Worm (Caenorhabditis elegans): Measurements from ENCODE around the gene dsl-7.
A peak's percentile ranks its signal among the peaks of the same experiment; 100 is the strongest.

The dsl-7 gene

DNA sequence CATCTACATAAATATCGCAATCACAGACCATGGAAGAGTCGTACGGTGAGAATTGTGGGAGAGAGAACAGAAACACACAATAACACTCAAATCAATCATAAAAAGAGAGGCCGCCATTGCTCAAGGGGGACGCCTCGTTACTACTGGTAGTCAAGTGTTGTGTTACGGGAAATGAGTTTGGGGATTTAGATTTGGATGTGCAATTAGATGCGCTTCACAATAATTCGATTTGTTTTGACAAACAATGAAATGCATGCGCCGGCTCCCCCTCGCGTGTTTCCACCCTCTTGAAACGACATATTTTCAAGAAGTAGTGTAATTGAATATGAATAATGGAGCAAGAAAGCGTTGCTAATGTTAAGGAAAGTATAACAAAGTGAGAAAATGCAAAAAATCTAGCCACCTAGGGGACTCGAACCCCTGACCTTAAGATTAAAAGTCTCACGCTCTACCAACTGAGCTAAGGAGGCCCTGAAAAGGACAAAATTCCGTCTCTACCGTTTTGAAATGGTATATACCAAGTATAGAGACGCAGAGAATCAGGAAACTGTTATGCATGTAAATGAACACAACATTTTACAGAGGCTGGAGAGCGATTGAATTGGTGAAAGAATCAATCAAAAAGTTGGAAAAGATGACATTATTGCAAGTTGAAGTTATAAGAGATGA is 33.8 kb downstream of the dsl-7 start (continued):
- TF ChIP-seq ztf-3 (GFP tag; optimal IDR thresholded peaks at IDR 0.05): no peak
- no peak for TF ChIP-seq nfya-2 (GFP tag; IDR thresholded peaks at IDR 0.05)
- TF ChIP-seq ceh-40 (GFP tag; IDR thresholded peaks at IDR 0.05): no peak
- no peak for TF ChIP-seq xnd-1 (tag; optimal IDR thresholded peaks at IDR 0.05)
- TF ChIP-seq ama-1 (optimal IDR thresholded peaks at IDR 0.05): no peak
- TF ChIP-seq ama-1 (GFP tag; optimal IDR thresholded peaks at IDR 0.05): no peak
- TF ChIP-seq ccch-3 (GFP tag; optimal IDR thresholded peaks at IDR 0.05): no peak
- TF ChIP-seq Y53G8AR.9 (GFP tag; conservative IDR thresholded peaks at IDR 0.05): no peak
- no peak for TF ChIP-seq egrh-3 (GFP tag; IDR thresholded peaks at IDR 0.05)
- no peak for TF ChIP-seq nhr-27 (tag; optimal IDR thresholded peaks at IDR 0.05)
- no peak for TF ChIP-seq sptf-2 (GFP tag; optimal IDR thresholded peaks at IDR 0.05)
- TF ChIP-seq ztf-22 (GFP tag; optimal IDR thresholded peaks at IDR 0.05): no peak
- peak; percentile 36 for TF ChIP-seq ztf-18 (tag; optimal IDR thresholded peaks at IDR 0.05)
- no peak for TF ChIP-seq Y53F4B.3 (GFP tag; IDR thresholded peaks at IDR 0.05)

DNA sequence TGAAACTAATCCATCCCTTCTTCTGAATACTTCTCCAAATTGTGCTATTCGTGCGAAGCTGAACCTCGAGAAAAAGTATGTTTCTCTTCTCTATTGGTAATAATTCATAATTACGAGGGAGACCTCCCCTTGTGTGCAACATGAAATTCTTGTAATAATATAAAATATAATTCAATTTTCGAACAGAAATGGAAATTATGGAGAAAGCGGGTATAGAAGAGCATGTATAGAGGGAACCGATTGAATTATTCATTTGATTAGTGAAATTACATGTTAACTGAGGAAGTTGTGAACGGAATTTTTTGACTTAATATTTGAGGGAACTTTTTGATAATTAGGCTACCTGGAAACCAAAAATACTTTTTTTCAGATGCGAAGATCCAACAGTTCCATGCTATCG is 35.9 kb downstream of the dsl-7 start:
- TF ChIP-seq F49E8.2 (tag; optimal IDR thresholded peaks at IDR 0.05; ENCODE audit: insufficient read depth): no peak

DNA sequence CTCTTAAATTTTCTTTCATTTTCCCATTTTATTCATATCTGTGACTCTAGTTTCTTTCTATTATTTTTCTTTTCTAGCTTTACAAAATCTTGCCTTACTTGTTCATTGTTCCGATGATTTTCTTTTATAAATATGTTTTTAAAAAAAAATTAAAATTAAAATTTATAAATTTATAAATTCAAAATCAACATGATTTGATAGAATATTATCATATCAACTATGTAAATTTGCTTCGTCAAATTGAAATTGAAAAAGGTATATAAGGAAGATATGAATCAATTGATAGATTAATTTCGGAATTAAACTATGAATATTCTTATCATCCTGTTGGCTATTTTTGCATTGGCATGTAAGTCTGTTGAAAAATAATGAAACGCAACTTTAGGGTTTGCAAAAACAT is 40.3 kb downstream of the dsl-7 start, which contains the start of gene W07G4.1:
Gene W07G4.1 (plus strand): TSS at position 301 of the 400 bp plus-strand sequence.
- TF ChIP-seq ztf-3 (GFP tag; optimal IDR thresholded peaks at IDR 0.05) (no peak), hrde-1 (tag; optimal IDR thresholded peaks at IDR 0.05; ENCODE audit: borderline replicate concordance) (no peak), nhr-80 (tag; optimal IDR thresholded peaks at IDR 0.05) (no peak), dpff-1 (tag; optimal IDR thresholded peaks at IDR 0.05) (no peak), T26A5.8 (tag; optimal IDR thresholded peaks at IDR 0.05) (no peak), die-1 (tag; optimal IDR thresholded peaks at IDR 0.05) (no peak), lir-1 (GFP tag; conservative IDR thresholded peaks at IDR 0.05) (no peak), madf-3 (GFP tag; IDR thresholded peaks at IDR 0.05) (no peak), ceh-100 (GFP tag; IDR thresholded peaks at IDR 0.05) (no peak), ceh-79 (tag; optimal IDR thresholded peaks at IDR 0.05) (no peak), tbp1 (GFP tag; optimal IDR thresholded peaks at IDR 0.05) (no peak), rec-8 (tag; optimal IDR thresholded peaks at IDR 0.05) (no peak), F39B2.1 (GFP tag; IDR thresholded peaks at IDR 0.05) (no peak), F37B4.10 (GFP tag; IDR thresholded peaks at IDR 0.05) (no peak)

DNA sequence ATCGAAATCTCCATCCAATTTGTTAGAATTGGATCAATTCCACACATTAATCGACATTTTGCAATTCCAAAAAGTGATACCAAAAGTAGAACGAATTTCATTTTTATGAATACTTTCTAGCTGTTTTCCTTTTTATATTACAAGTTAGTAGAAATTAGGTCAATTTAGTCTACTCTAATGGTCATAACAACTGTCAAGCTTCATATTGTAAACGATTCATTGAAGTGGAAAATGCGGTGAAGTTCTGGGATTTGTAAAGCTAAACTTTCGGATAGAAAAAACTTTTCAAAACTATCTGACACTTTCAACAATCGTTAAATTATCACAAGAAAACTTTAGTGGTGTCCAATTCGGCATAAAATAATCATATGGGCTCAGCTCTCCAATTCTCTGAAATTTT is 41.7 kb downstream of the dsl-7 start, which contains the start of gene W07G4.7:
Gene W07G4.7 (minus strand): TSS at position 101 of the 400 bp plus-strand sequence.
- no peak for TF ChIP-seq F49E8.2 (tag; optimal IDR thresholded peaks at IDR 0.05; ENCODE audit: insufficient read depth)
- no peak for TF ChIP-seq ets-4 (GFP tag; optimal IDR thresholded peaks at IDR 0.05)
- TF ChIP-seq atf-7 (tag; optimal IDR thresholded peaks at IDR 0.05): no peak
- no peak for TF ChIP-seq dox-1 (GFP tag; IDR thresholded peaks at IDR 0.05)
- no peak for TF ChIP-seq athp-1 (tag; optimal IDR thresholded peaks at IDR 0.05)
- no peak for TF ChIP-seq ztf-3 (GFP tag; optimal IDR thresholded peaks at IDR 0.05)
- no peak for TF ChIP-seq F22D6.2 (tag; optimal IDR thresholded peaks at IDR 0.05)
- TF ChIP-seq C06A6.2 (GFP tag; conservative IDR thresholded peaks at IDR 0.05): no peak
- TF ChIP-seq madf-10 (tag; optimal IDR thresholded peaks at IDR 0.05): no peak
- TF ChIP-seq D2030.7 (GFP tag; IDR thresholded peaks at IDR 0.05): no peak
- TF ChIP-seq sptf-2 (GFP tag; optimal IDR thresholded peaks at IDR 0.05): no peak
- no peak for TF ChIP-seq snpc-3.4 (tag; optimal IDR thresholded peaks at IDR 0.05)
- no peak for TF ChIP-seq ceh-91 (GFP tag; IDR thresholded peaks at IDR 0.05)
- no peak for TF ChIP-seq Y56A3A.18 (GFP tag; IDR thresholded peaks at IDR 0.05)
- no peak for TF ChIP-seq lag-1 (GFP tag; IDR thresholded peaks at IDR 0.05)
- no peak for TF ChIP-seq ztf-18 (tag; optimal IDR thresholded peaks at IDR 0.05)
- no peak for TF ChIP-seq madf-6 (GFP tag; IDR thresholded peaks at IDR 0.05)
- no peak for TF ChIP-seq attf-5 (GFP tag; optimal IDR thresholded peaks at IDR 0.05)

Measured in whole organism, young adult.